Worm (Caenorhabditis elegans) whole organism, L3 larva: Measurements from ENCODE around the gene F13D11.3.

Source experiments
- R02D3.7 ChIP-seq: fragments of 150-350 bp; optimal IDR thresholded peaks from 2 replicates; lab custom pipeline; 2014; ENCODE audit warnings: missing biosample characterization, missing genetic modification characterization
- ZK546.5 ChIP-seq: sonication (generic microtip); optimal IDR thresholded peaks from 2 replicates; lab custom pipeline; 2017; ENCODE audit warnings: missing biosample characterization, missing genetic modification characterization
- aly-2 ChIP-seq: fragments of 150-350 bp; optimal IDR thresholded peaks from 2 replicates; lab custom pipeline; 2014; ENCODE audit warnings: missing biosample characterization, missing genetic modification characterization
- ama-1 ChIP-seq: fragments of 150-350 bp; optimal IDR thresholded peaks from 2 replicates; lab custom pipeline; 2018
- ceh-16 ChIP-seq: sonication (generic microtip); optimal IDR thresholded peaks from 2 replicates; lab custom pipeline; 2017; ENCODE audit warnings: missing biosample characterization, missing genetic modification characterization
- ceh-28 ChIP-seq: fragments of 150-350 bp; optimal IDR thresholded peaks from 2 replicates; lab custom pipeline; 2014; ENCODE audit warnings: missing biosample characterization, missing genetic modification reagents, missing genetic modification characterization
- ceh-82 ChIP-seq: fragments of 150-350 bp; optimal IDR thresholded peaks from 2 replicates; lab custom pipeline; 2014; ENCODE audit warnings: missing biosample characterization, missing genetic modification characterization
- daf-12 ChIP-seq: fragments of 150-350 bp; optimal IDR thresholded peaks from 2 replicates; lab custom pipeline; 2014; ENCODE audit warnings: missing biosample characterization, missing genetic modification reagents, missing genetic modification characterization
- egl-27 ChIP-seq: sonication (generic microtip); optimal IDR thresholded peaks from 4 replicates; lab custom pipeline; 2017; ENCODE audit warnings: missing biosample characterization, missing genetic modification reagents, missing genetic modification characterization
- elt-1 ChIP-seq: fragments of 150-350 bp; optimal IDR thresholded peaks from 2 replicates; lab custom pipeline; 2014; ENCODE audit warnings: missing biosample characterization, missing genetic modification characterization
- elt-2 ChIP-seq: sonication (generic microtip); optimal IDR thresholded peaks from 2 replicates; lab custom pipeline; 2016; ENCODE audit warnings: missing genetic modification reagents, mild to moderate bottlenecking, missing genetic modification characterization, missing compliant biosample characterization
- elt-3 ChIP-seq, 3 experiments: fragments of 150-350 bp in 1 of 3; sonication (generic microtip) in 2 of 3; optimal IDR thresholded peaks; 2 replicates in 2 of 3; 4 replicates in 1 of 3; lab custom pipeline; 2014 to 2017; ENCODE audit warnings: missing biosample characterization in 3 of 3, missing genetic modification characterization in 3 of 3
- eor-1 ChIP-seq, 2 experiments: fragments of 150-350 bp; optimal IDR thresholded peaks; 2 replicates each; lab custom pipeline; 2014 to 2018; ENCODE audit warnings: missing biosample characterization in 2 of 2, missing genetic modification characterization in 2 of 2
- fkh-10 ChIP-seq: sonication (generic microtip); optimal IDR thresholded peaks from 2 replicates; lab custom pipeline; 2017; ENCODE audit warnings: missing biosample characterization, missing genetic modification reagents, missing genetic modification characterization
- fos-1 ChIP-seq: fragments of 150-350 bp; optimal IDR thresholded peaks from 2 replicates; lab custom pipeline; 2014; ENCODE audit warnings: missing biosample characterization, missing genetic modification characterization
- hmg-11 ChIP-seq: sonication (generic microtip); optimal IDR thresholded peaks from 2 replicates; lab custom pipeline; 2016; ENCODE audit warnings: missing genetic modification characterization, missing compliant biosample characterization
- jun-1 ChIP-seq: fragments of 150-350 bp; optimal IDR thresholded peaks from 2 replicates; lab custom pipeline; 2014; ENCODE audit warnings: missing biosample characterization, missing genetic modification reagents, missing genetic modification characterization
- lin-15B ChIP-seq: fragments of 150-350 bp; optimal IDR thresholded peaks from 2 replicates; lab custom pipeline; 2014; ENCODE audit warnings: missing biosample characterization, missing genetic modification characterization
- lin-39 ChIP-seq: fragments of 150-350 bp; optimal IDR thresholded peaks from 2 replicates; lab custom pipeline; 2018; ENCODE audit warnings: missing biosample characterization, missing genetic modification reagents, missing genetic modification characterization
- lsy-12 ChIP-seq: sonication (generic microtip); optimal IDR thresholded peaks from 2 replicates; lab custom pipeline; 2016; ENCODE audit warnings: mild to moderate bottlenecking, missing genetic modification characterization, missing compliant biosample characterization
- mdl-1 ChIP-seq: fragments of 150-350 bp; optimal IDR thresholded peaks from 2 replicates; lab custom pipeline; 2014; ENCODE audit warnings: missing biosample characterization, missing genetic modification characterization
- mml-1 ChIP-seq: fragments of 150-350 bp; sonication (generic microtip); optimal IDR thresholded peaks from 3 replicates; lab custom pipeline; 2014; ENCODE audit warnings: missing biosample characterization, missing genetic modification characterization
- nfya-1 ChIP-seq: sonication (generic microtip); optimal IDR thresholded peaks from 2 replicates; lab custom pipeline; 2017; ENCODE audit warnings: missing genetic modification characterization, mild to moderate bottlenecking, missing compliant biosample characterization, antibody characterized with exemption, moderate library complexity; ENCODE audit not compliant: insufficient read depth
- nhr-11 ChIP-seq: fragments of 150-350 bp; optimal IDR thresholded peaks from 2 replicates; lab custom pipeline; 2014; ENCODE audit warnings: missing biosample characterization, missing genetic modification characterization
- nhr-12 ChIP-seq: fragments of 150-350 bp; optimal IDR thresholded peaks from 2 replicates; lab custom pipeline; 2014; ENCODE audit warnings: missing biosample characterization, missing genetic modification characterization
- nhr-23 ChIP-seq: fragments of 150-350 bp; optimal IDR thresholded peaks from 2 replicates; lab custom pipeline; 2014; ENCODE audit warnings: missing biosample characterization, missing genetic modification reagents, missing genetic modification characterization
- nhr-237 ChIP-seq: fragments of 150-350 bp; optimal IDR thresholded peaks from 2 replicates; lab custom pipeline; 2014; ENCODE audit warnings: missing biosample characterization, missing genetic modification characterization
- nhr-25 ChIP-seq: sonication (generic microtip); optimal IDR thresholded peaks from 2 replicates; lab custom pipeline; 2017; ENCODE audit warnings: missing biosample characterization, missing genetic modification characterization
- nhr-43 ChIP-seq: sonication (generic microtip); optimal IDR thresholded peaks from 2 replicates; lab custom pipeline; 2016; ENCODE audit warnings: mild to moderate bottlenecking, missing genetic modification characterization, missing compliant biosample characterization; ENCODE audit not compliant: poor library complexity, severe bottlenecking
- nhr-67 ChIP-seq: fragments of 150-350 bp; optimal IDR thresholded peaks from 2 replicates; lab custom pipeline; 2014; ENCODE audit warnings: missing biosample characterization, missing genetic modification characterization
- nhr-76 ChIP-seq: fragments of 150-350 bp; sonication (generic microtip); optimal IDR thresholded peaks from 5 replicates; lab custom pipeline; 2014; ENCODE audit warnings: missing biosample characterization, missing genetic modification characterization
- nhr-77 ChIP-seq: fragments of 150-350 bp; optimal IDR thresholded peaks from 2 replicates; lab custom pipeline; 2014; ENCODE audit warnings: missing biosample characterization, missing genetic modification characterization
- pha-4 ChIP-seq: fragments of 150-350 bp; optimal IDR thresholded peaks from 2 replicates; lab custom pipeline; 2014; ENCODE audit warnings: missing biosample characterization, missing genetic modification reagents, missing genetic modification characterization
- pqm-1 ChIP-seq: fragments of 150-350 bp; optimal IDR thresholded peaks from 2 replicates; lab custom pipeline; 2017; ENCODE audit warnings: missing biosample characterization, missing genetic modification characterization, inconsistent platforms
- sea-2 ChIP-seq: fragments of 150-350 bp; sonication (generic microtip); optimal IDR thresholded peaks from 4 replicates; lab custom pipeline; 2014; ENCODE audit warnings: missing biosample characterization, missing genetic modification reagents, missing genetic modification characterization
- skn-1 ChIP-seq: fragments of 150-350 bp; optimal IDR thresholded peaks from 2 replicates; lab custom pipeline; 2014; ENCODE audit warnings: missing biosample characterization, missing genetic modification characterization
- snpc-4 ChIP-seq: fragments of 150-350 bp; optimal IDR thresholded peaks from 2 replicates; lab custom pipeline; 2014; ENCODE audit warnings: missing biosample characterization, missing genetic modification characterization
- tbx-2 ChIP-seq: sonication (generic microtip); optimal IDR thresholded peaks from 2 replicates; lab custom pipeline; 2016; ENCODE audit warnings: mild to moderate bottlenecking, missing genetic modification characterization, missing compliant biosample characterization
- unc-39 ChIP-seq: sonication (generic microtip); optimal IDR thresholded peaks from 4 replicates; lab custom pipeline; 2017; ENCODE audit warnings: missing biosample characterization, missing genetic modification characterization
- unc-62 ChIP-seq: fragments of 150-350 bp; sonication (generic microtip); optimal IDR thresholded peaks from 4 replicates; lab custom pipeline; 2014; ENCODE audit warnings: missing biosample characterization, missing genetic modification reagents, missing genetic modification characterization
- zag-1 ChIP-seq: fragments of 150-350 bp; optimal IDR thresholded peaks from 2 replicates; lab custom pipeline; 2014; ENCODE audit warnings: missing biosample characterization, missing genetic modification characterization
- ztf-4 ChIP-seq: fragments of 150-350 bp; optimal IDR thresholded peaks from 2 replicates; lab custom pipeline; 2014; ENCODE audit warnings: missing biosample characterization, missing genetic modification characterization

Gene F13D11.3

ce11 chrX:5811997-5812562 is 6.4 kb upstream of the F13D11.3 start (continued):
- TF ChIP-seq mml-1 (tag; lab: Kevin White, UChicago) = no peak
- no peak for TF ChIP-seq elt-1 (tag; lab: Kevin White, UChicago)
- no peak for TF ChIP-seq nhr-67 (tag; lab: Kevin White, UChicago)
- peak; percentile 54 for TF ChIP-seq fkh-10 (GFP tag; lab: Kevin White, UChicago)
- TF ChIP-seq aly-2 (tag; lab: Kevin White, UChicago) = no peak
- no peak for TF ChIP-seq unc-39 (tag; lab: Kevin White, UChicago)
- TF ChIP-seq pqm-1 (tag; lab: Kevin White, UChicago) = peak; percentile 24
- no peak for TF ChIP-seq egl-27
- TF ChIP-seq ceh-28 (tag; lab: Kevin White, UChicago) = peak; percentile 73
- peak; percentile 79 for TF ChIP-seq tbx-2
- no peak for TF ChIP-seq ama-1 (lab: Kevin White, UChicago)

- no peak for TF ChIP-seq nhr-23 (tag; lab: Kevin White, UChicago)
- no peak for TF ChIP-seq ceh-16 (tag; lab: Kevin White, UChicago)
- no peak for TF ChIP-seq ztf-4
- peak; percentile 17 for TF ChIP-seq mdl-1 (tag; lab: Kevin White, UChicago)
- TF ChIP-seq nfya-1 (tag; lab: Kevin White, UChicago) = no peak
- peak; percentile 9 for TF ChIP-seq elt-1 (tag; lab: Kevin White, UChicago)
- no peak for TF ChIP-seq nhr-237 (tag; lab: Kevin White, UChicago)
- TF ChIP-seq nhr-25 (tag; lab: Kevin White, UChicago) = peak; percentile 85
These were observed 5.0 kb upstream of the F13D11.3 start for ce11 chrX:5810677-5811076.

- TF ChIP-seq unc-62 (peak; percentile 46), nhr-237 (tag; lab: Kevin White, UChicago) (no peak), nhr-25 (tag; lab: Kevin White, UChicago) (peak; percentile 91), pqm-1 (tag; lab: Kevin White, UChicago) (no peak), nhr-23 (tag; lab: Kevin White, UChicago) (peak; percentile 24)
These were observed 2.2 kb downstream of the F13D11.3 start for ce11 chrX:5803492-5803891.

- TF ChIP-seq eor-1 (tag; optimal IDR thresholded peaks at IDR 0.05; lab: Kevin White, UChicago) (no peak), hmg-11 (tag; lab: Kevin White, UChicago) (no peak), ama-1 (lab: Kevin White, UChicago) (no peak), daf-12 (tag; lab: Kevin White, UChicago) (no peak), lin-15B (tag; lab: Kevin White, UChicago) (no peak)
- TF ChIP-seq, all 47 proteins: peak for 0
These were observed 3.1 kb downstream of the F13D11.3 start for ce11 chrX:5802582-5802981.

- TF ChIP-seq nhr-11 (tag; lab: Kevin White, UChicago) (peak; percentile 66), unc-39 (tag; lab: Kevin White, UChicago) (peak; percentile 37), elt-3 (tag; optimal IDR thresholded peaks at IDR 0.05; lab: Kevin White, UChicago) (peak in 1 of 3 experiments; percentile 76), mdl-1 (tag; lab: Kevin White, UChicago) (no peak), nhr-25 (tag; lab: Kevin White, UChicago) (peak; percentile 85), nhr-76 (tag; lab: Kevin White, UChicago) (no peak), nhr-67 (tag; lab: Kevin White, UChicago) (no peak), lin-15B (tag; lab: Kevin White, UChicago) (peak; percentile 2), ZK546.5 (no peak), skn-1 (tag; lab: Kevin White, UChicago) (no peak), mml-1 (tag; lab: Kevin White, UChicago) (no peak), tbx-2 (peak; percentile 87), sea-2 (peak; percentile 93), ceh-16 (tag; lab: Kevin White, UChicago) (no peak), nhr-23 (tag; lab: Kevin White, UChicago) (peak; percentile 59), pqm-1 (tag; lab: Kevin White, UChicago) (peak; percentile 58), lsy-12 (tag; lab: Kevin White, UChicago) (peak; percentile 88), snpc-4 (tag; lab: Kevin White, UChicago) (peak; percentile 35), nfya-1 (tag; lab: Kevin White, UChicago) (peak; percentile 87), elt-2 (peak; percentile 57), egl-27 (peak; percentile 79), fos-1 (tag; lab: Kevin White, UChicago) (no peak), ceh-82 (peak; percentile 70), nhr-43 (tag; lab: Kevin White, UChicago) (peak; percentile 78), lin-39 (tag; lab: Kevin White, UChicago) (peak; percentile 82), elt-1 (tag; lab: Kevin White, UChicago) (no peak), zag-1 (peak; percentile 72), pha-4 (peak; percentile 60), nhr-77 (peak; percentile 21), jun-1 (tag; lab: Kevin White, UChicago) (peak; percentile 77), nhr-12 (tag; lab: Kevin White, UChicago) (no peak), unc-62 (peak; percentile 57), R02D3.7 (peak; percentile 14)
These were observed 4.5 kb downstream of the F13D11.3 start for ce11 chrX:5801156-5801592.
